Worm (Caenorhabditis elegans): ENCODE data around the gene him-3.

- TF ChIP-seq him-1 (tag; optimal IDR thresholded peaks at IDR 0.05) (no peak), dao-5 (tag; optimal IDR thresholded peaks at IDR 0.05) (no peak), W03F9.2 (tag; optimal IDR thresholded peaks at IDR 0.05) (no peak)
Measured at ce11 chrIV:7023858-7024257, 46.5 kb downstream of the him-3 start, which contains the start of gene adah-1.

Data from whole organism, L4/young adult.